Worm (Caenorhabditis elegans): ENCODE results near the gene eri-12.

Gene eri-12

DNA sequence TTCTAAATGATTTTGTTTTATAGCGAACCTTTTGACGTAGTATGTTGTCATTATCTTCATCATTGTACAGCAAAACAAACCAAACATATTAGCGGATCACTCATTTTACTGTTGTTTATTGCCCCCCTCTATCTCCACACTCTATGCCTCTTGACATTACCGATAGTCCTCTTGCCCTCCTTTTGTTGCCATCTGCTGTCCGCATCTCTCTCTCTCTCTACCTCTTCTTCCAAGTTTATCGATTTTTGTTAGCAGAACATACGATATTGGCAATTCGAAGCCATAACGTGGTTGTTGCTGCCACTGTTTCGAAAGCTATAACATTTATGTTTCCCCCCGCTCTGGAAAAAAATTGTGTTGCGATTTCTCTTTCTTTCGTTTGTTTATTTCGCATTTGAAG is 1.3 kb downstream of the eri-12 start:
- TF ChIP-seq hlh-1 (tag; optimal IDR thresholded peaks at IDR 0.05) = no peak
- TF ChIP-seq ceh-43 (GFP tag; optimal IDR thresholded peaks at IDR 0.05) = no peak
- no peak for TF ChIP-seq mep-1 (tag; optimal IDR thresholded peaks at IDR 0.05)
- no peak for TF ChIP-seq nhr-12 (tag; optimal IDR thresholded peaks at IDR 0.05)
- peak; percentile 59 for TF ChIP-seq nhr-2 (tag; optimal IDR thresholded peaks at IDR 0.05)
- TF ChIP-seq elt-3 (tag; optimal IDR thresholded peaks at IDR 0.05) = no peak
- no peak for TF ChIP-seq lin-13 (tag; optimal IDR thresholded peaks at IDR 0.05)
- no peak for TF ChIP-seq sptf-1 (tag; optimal IDR thresholded peaks at IDR 0.05)
- no peak for TF ChIP-seq snpc-4 (tag; optimal IDR thresholded peaks at IDR 0.05)
- TF ChIP-seq ham-2 (GFP tag; optimal IDR thresholded peaks at IDR 0.05) = peak; percentile 78
- TF ChIP-seq unc-120 (tag; optimal IDR thresholded peaks at IDR 0.05; ENCODE audit: poor library complexity, severe bottlenecking) = no peak
- no peak for TF ChIP-seq mab-5 (tag; optimal IDR thresholded peaks at IDR 0.05)
- no peak for TF ChIP-seq elt-1 (tag; optimal IDR thresholded peaks at IDR 0.05; ENCODE audit: borderline replicate concordance, insufficient read depth)
- TF ChIP-seq lin-32 (GFP tag; optimal IDR thresholded peaks at IDR 0.05) = peak; percentile 61
- TF ChIP-seq ces-1 (GFP tag; optimal IDR thresholded peaks at IDR 0.05) = no peak
- TF ChIP-seq tbx-8 (GFP tag; optimal IDR thresholded peaks at IDR 0.05) = no peak
- no peak for TF ChIP-seq lsy-2 (tag; optimal IDR thresholded peaks at IDR 0.05)
- peak; percentile 35 for TF ChIP-seq ceh-39 (tag; optimal IDR thresholded peaks at IDR 0.05)
- TF ChIP-seq unc-39 (tag; optimal IDR thresholded peaks at IDR 0.05) = no peak
- TF ChIP-seq pha-4 (tag; optimal IDR thresholded peaks at IDR 0.05) = no peak
- TF ChIP-seq nhr-76 (tag; optimal IDR thresholded peaks at IDR 0.05) = no peak
- TF ChIP-seq cnd-1 (tag; optimal IDR thresholded peaks at IDR 0.05) = peak; percentile 70
- TF ChIP-seq M03D4.4 (tag; optimal IDR thresholded peaks at IDR 0.05) = no peak

DNA sequence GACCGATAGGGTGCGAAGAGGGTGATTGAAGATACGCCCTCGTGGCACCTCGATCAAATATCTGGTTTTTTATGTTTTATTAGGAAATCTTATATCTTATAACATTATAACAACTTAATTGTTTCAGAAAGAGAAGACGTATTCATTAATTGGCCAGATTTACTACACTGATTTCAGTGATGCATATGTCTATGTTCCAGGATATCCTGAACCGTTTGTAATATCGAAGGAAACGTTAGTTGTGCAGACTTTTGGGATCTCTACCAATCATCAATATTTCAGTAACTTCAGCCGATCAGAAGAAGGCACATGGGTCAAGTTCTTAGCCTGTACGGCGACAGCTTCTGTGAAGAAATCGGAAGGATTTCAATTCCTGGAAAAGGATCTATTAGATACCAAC is 3.8 kb downstream of the eri-12 start:
- no peak for TF ChIP-seq zip-8 (tag; optimal IDR thresholded peaks at IDR 0.05)
- no peak for TF ChIP-seq mab-5 (tag; optimal IDR thresholded peaks at IDR 0.05)
- TF ChIP-seq drap-1 (GFP tag; optimal IDR thresholded peaks at IDR 0.05) = no peak
- no peak for TF ChIP-seq lin-32 (GFP tag; optimal IDR thresholded peaks at IDR 0.05)
- no peak for TF ChIP-seq nhr-2 (tag; optimal IDR thresholded peaks at IDR 0.05)

DNA sequence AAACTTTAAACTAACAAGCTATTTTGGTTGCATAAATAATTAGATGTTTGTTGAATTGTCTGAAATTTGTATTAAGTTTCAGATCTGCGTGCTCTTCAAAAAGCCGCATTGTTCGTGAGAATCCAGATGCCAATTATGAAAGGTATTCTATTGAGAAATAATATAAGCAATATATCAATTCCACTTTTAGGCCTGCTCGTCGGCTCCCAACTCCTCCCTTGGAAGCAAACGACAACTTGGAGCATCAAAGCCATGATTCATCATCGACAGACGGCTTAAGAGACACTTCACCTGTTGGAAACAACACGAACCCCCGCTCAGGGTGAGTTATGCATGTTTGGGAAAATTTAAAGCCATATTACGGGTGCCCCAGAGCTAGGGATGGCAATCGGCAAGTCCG is 6.1 kb downstream of the eri-12 start:
- TF ChIP-seq unc-62 (GFP tag; optimal IDR thresholded peaks at IDR 0.05) = no peak
- no peak for TF ChIP-seq flh-1 (GFP tag; optimal IDR thresholded peaks at IDR 0.05)
- no peak for TF ChIP-seq mep-1 (tag; optimal IDR thresholded peaks at IDR 0.05)
- TF ChIP-seq elt-3 (tag; optimal IDR thresholded peaks at IDR 0.05) = no peak
- no peak for TF ChIP-seq bed-3 (GFP tag; optimal IDR thresholded peaks at IDR 0.05)
- no peak for TF ChIP-seq tbx-8 (GFP tag; optimal IDR thresholded peaks at IDR 0.05)
- TF ChIP-seq snpc-4 (tag; optimal IDR thresholded peaks at IDR 0.05) = no peak
- no peak for TF ChIP-seq nhr-76 (tag; optimal IDR thresholded peaks at IDR 0.05)
- no peak for TF ChIP-seq mls-2 (tag; optimal IDR thresholded peaks at IDR 0.05)
- TF ChIP-seq cnd-1 (tag; optimal IDR thresholded peaks at IDR 0.05) = no peak
- TF ChIP-seq sptf-1 (tag; optimal IDR thresholded peaks at IDR 0.05) = no peak
- TF ChIP-seq ceh-39 (tag; optimal IDR thresholded peaks at IDR 0.05) = no peak

DNA sequence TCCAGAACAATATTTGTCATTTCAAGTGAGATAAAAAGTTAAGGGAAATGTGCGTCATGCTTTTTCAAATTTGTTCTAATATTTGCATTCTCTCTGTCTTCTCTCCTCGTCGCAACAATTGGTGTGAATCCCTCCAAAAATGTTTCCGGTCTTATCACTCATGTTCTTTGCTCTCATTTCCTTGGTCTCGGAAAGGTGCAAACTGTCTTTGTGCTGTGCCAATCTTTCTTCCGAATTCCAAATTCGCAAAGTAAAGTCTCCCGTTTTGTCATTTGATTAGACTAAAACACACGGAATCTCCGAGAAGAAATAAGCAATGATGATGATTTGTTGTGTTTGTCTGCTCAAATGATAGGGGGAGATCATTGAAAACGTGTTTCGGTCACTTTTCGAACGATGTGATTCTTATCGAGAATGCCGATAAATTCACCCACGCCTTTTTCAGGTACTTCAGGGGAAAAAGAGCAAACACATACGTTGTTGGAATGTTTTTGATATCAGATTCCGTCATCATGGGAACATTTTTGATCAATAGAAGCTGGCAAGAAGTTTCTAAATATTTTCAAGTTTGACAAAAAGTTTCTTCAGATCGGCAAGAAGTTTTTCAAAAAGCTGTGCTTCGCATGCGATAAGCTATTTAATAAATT is 8.9 kb downstream of the eri-12 start:
- TF ChIP-seq bed-3 (GFP tag; optimal IDR thresholded peaks at IDR 0.05) = no peak
- TF ChIP-seq ceh-39 (tag; optimal IDR thresholded peaks at IDR 0.05) = no peak
- no peak for TF ChIP-seq pha-4 (tag; optimal IDR thresholded peaks at IDR 0.05)
- no peak for TF ChIP-seq drap-1 (GFP tag; optimal IDR thresholded peaks at IDR 0.05)
- no peak for TF ChIP-seq lin-13 (tag; optimal IDR thresholded peaks at IDR 0.05)
- TF ChIP-seq tbx-8 (GFP tag; optimal IDR thresholded peaks at IDR 0.05) = no peak
- no peak for TF ChIP-seq zip-8 (tag; optimal IDR thresholded peaks at IDR 0.05)
- no peak for TF ChIP-seq ham-2 (GFP tag; optimal IDR thresholded peaks at IDR 0.05)
- TF ChIP-seq nhr-12 (tag; optimal IDR thresholded peaks at IDR 0.05) = no peak
- no peak for TF ChIP-seq ztf-11 (tag; optimal IDR thresholded peaks at IDR 0.05)
- TF ChIP-seq elt-3 (tag; optimal IDR thresholded peaks at IDR 0.05) = no peak
- TF ChIP-seq M03D4.4 (tag; optimal IDR thresholded peaks at IDR 0.05) = no peak
- no peak for TF ChIP-seq nhr-28 (tag; optimal IDR thresholded peaks at IDR 0.05)
- TF ChIP-seq nhr-2 (tag; optimal IDR thresholded peaks at IDR 0.05) = no peak
- TF ChIP-seq lsy-2 (tag; optimal IDR thresholded peaks at IDR 0.05) = no peak
- no peak for TF ChIP-seq ceh-83 (GFP tag; optimal IDR thresholded peaks at IDR 0.05)

Measured in whole organism, mixed stage, embryonic.